Fruit fly (Drosophila melanogaster): ENCODE measurements around the gene mei-217.
A peak's percentile ranks its signal among the peaks of the same experiment; 100 is the strongest.

mei-217 gene

DNA sequence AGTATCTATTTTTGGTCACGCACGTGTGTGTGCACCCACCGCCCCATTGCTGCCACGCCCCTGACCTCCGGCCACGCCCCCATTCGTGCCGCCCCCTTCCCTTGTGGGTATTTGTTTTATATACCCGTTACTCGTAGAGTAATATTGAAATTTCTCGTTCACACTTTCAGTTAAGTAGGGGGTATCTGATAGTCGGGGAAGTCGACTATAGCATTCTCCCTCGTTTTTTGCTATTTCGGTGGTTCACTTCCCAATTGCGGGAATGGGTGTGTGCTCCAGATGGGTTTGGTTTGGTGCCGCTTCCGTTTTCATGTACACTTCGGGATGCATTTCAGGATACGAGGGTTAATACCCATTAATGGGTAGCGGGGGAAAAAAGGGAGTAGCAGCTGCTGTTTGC is 24.5 kb upstream of the mei-217 start:
- TF ChIP-seq CG17801 (GFP tag; optimal IDR thresholded peaks at IDR 0.05; ENCODE audit: partially characterized antibody): no peak

DNA sequence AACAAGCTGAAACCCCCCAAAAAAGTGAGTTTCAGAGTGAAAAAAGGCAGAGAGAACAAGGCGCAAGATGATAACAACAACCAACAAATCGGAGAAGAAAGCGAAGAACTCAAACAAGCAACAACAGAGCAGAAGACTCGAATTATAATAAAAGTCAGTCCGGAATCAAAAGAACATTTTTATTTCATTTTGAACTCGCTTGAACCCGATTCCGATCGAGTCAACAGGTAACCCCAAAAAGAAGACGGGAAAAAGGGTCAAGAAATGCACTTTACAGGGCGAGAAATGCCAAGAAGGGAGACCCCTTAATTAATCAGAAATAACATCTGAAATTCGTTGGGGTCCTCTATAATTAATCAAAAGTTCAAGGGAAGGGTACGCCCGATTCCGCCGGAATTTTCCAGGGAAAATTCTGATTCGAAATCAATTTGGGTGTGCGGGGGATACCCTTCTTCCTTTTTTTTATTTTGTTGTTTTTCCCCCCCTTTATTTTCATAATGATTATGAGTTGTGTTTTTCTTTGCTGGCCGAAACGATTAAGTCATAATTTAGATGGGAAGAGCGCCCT is 19.7 kb upstream of the mei-217 start:
- no peak for TF ChIP-seq CG17801 (GFP tag; optimal IDR thresholded peaks at IDR 0.05; ENCODE audit: partially characterized antibody)

DNA sequence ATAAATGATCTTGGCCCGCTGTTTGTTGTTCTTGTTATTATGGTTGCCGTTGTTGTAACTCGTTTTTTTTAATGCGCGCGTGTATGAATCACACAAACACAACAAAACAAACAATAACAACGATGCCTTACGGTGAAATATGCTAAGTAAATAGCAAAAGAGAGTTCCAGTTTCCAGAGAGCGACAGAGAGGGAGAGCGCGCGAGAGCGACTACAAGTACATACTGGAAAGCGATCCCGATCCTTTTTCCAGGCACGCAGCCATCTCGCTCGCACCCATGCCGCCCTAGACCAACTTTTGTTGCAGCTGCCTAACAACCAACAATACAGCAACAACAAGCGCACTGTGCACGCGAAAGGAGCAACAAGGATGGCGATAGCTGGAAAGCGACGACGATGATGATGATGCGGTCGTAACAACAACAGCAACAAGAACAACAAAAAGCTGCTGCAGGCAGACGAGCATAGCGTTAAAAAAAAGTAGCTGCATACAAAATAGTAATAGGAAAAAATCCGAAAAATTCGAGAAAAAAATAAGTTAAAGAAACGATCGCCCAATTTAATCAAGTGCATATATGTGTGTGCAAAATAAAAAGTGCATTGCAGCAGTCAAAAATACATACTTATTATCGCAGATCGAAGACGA is 17.7 kb upstream of the mei-217 start:
- TF ChIP-seq CG17801 (GFP tag; optimal IDR thresholded peaks at IDR 0.05; ENCODE audit: partially characterized antibody): no peak

- no peak for TF ChIP-seq CG17801 (GFP tag; optimal IDR thresholded peaks at IDR 0.05; ENCODE audit: partially characterized antibody)
Measured at dm6 chrX:17159819-17160218, 17.0 kb upstream of the mei-217 start, which contains the start of gene baz. TSS of gene baz (plus strand) at chrX:17160006.

dm6 chrX:17159116-17159515 is 16.3 kb upstream of the mei-217 start, which contains the start of gene xmas:
TSS of gene xmas (minus strand) at chrX:17159306.
- TF ChIP-seq CG17801 (GFP tag; optimal IDR thresholded peaks at IDR 0.05; ENCODE audit: partially characterized antibody): no peak

dm6 chrX:17150660-17151059 is 7.9 kb upstream of the mei-217 start:
- TF ChIP-seq CG17801 (GFP tag; optimal IDR thresholded peaks at IDR 0.05; ENCODE audit: partially characterized antibody): no peak

dm6 chrX:17149652-17150266 is 7.0 kb upstream of the mei-217 start:
- no peak for TF ChIP-seq CG17801 (GFP tag; optimal IDR thresholded peaks at IDR 0.05; ENCODE audit: partially characterized antibody)

dm6 chrX:17148951-17149449 is 6.2 kb upstream of the mei-217 start, which contains the start of gene Chchd2:
TSS of gene Chchd2 (plus strand) at chrX:17149001.
- TF ChIP-seq CG17801 (GFP tag; optimal IDR thresholded peaks at IDR 0.05; ENCODE audit: partially characterized antibody): peak; percentile 71

- TF ChIP-seq CG17801 (GFP tag; optimal IDR thresholded peaks at IDR 0.05; ENCODE audit: partially characterized antibody): peak; percentile 82
Measured at dm6 chrX:17147983-17148637, 5.3 kb upstream of the mei-217 start, which contains the start of gene RpS5a. TSS of gene RpS5a (minus strand) at chrX:17148264.

- no peak for TF ChIP-seq CG17801 (GFP tag; optimal IDR thresholded peaks at IDR 0.05; ENCODE audit: partially characterized antibody)
Measured at dm6 chrX:17146529-17146928, 3.7 kb upstream of the mei-217 start.

- no peak for TF ChIP-seq CG17801 (GFP tag; optimal IDR thresholded peaks at IDR 0.05; ENCODE audit: partially characterized antibody)
Measured at dm6 chrX:17132685-17133084, 10.1 kb downstream of the mei-217 start.

dm6 chrX:17129733-17130466 is 12.9 kb downstream of the mei-217 start:
- peak; percentile 88 for TF ChIP-seq CG17801 (GFP tag; optimal IDR thresholded peaks at IDR 0.05; ENCODE audit: partially characterized antibody)

- peak; percentile 88 for TF ChIP-seq CG17801 (GFP tag; optimal IDR thresholded peaks at IDR 0.05; ENCODE audit: partially characterized antibody)
Measured at dm6 chrX:17125017-17125821, 17.6 kb downstream of the mei-217 start.
